Worm (Caenorhabditis elegans) whole organism, mixed stage, embryonic: ENCODE data around the gene swsn-4.

ENCODE experiments used
- blmp-1 ChIP-seq: fragments of 150-350 bp; optimal IDR thresholded peaks from 2 replicates; lab custom pipeline; 2014; ENCODE audit warnings: missing biosample characterization, missing genetic modification characterization
- ceh-39 ChIP-seq: fragments of 150-350 bp; optimal IDR thresholded peaks from 2 replicates; lab custom pipeline; 2014; ENCODE audit warnings: missing biosample characterization, missing genetic modification characterization
- ceh-43 ChIP-seq: fragments of 200-800 bp; sonication (Bioruptor generic); optimal IDR thresholded peaks from 2 replicates; lab custom pipeline; 2018; ENCODE audit warnings: mild to moderate bottlenecking, missing genetic modification characterization, moderate library complexity, missing compliant biosample characterization
- ceh-83 ChIP-seq: fragments of 200-800 bp; sonication (Bioruptor generic); optimal IDR thresholded peaks from 2 replicates; lab custom pipeline; 2018; ENCODE audit warnings: mild to moderate bottlenecking, missing genetic modification characterization, missing compliant biosample characterization
- ces-1 ChIP-seq: fragments of 150-350 bp; optimal IDR thresholded peaks from 2 replicates; lab custom pipeline; 2014; ENCODE audit warnings: missing biosample characterization, missing genetic modification reagents, missing genetic modification characterization
- cnd-1 ChIP-seq: fragments of 200-800 bp; sonication (Bioruptor generic); optimal IDR thresholded peaks from 2 replicates; lab custom pipeline; 2018; ENCODE audit warnings: mild to moderate bottlenecking, missing genetic modification characterization, missing compliant biosample characterization
- drap-1 ChIP-seq: fragments of 200-800 bp; sonication (Bioruptor generic); optimal IDR thresholded peaks from 3 replicates; lab custom pipeline; 2018; ENCODE audit warnings: mild to moderate bottlenecking, missing genetic modification characterization, missing compliant biosample characterization
- elt-1 ChIP-seq: sonication (generic microtip); optimal IDR thresholded peaks from 2 replicates; lab custom pipeline; 2017; ENCODE audit warnings: missing genetic modification characterization, mild to moderate bottlenecking, missing compliant biosample characterization, antibody characterized with exemption, moderate library complexity, borderline replicate concordance; ENCODE audit not compliant: insufficient read depth
- flh-1 ChIP-seq: fragments of 200-800 bp; sonication (Bioruptor generic); optimal IDR thresholded peaks from 2 replicates; lab custom pipeline; 2018; ENCODE audit warnings: mild to moderate bottlenecking, missing genetic modification characterization, moderate library complexity, missing compliant biosample characterization
- ham-2 ChIP-seq: fragments of 200-800 bp; sonication (Bioruptor generic); optimal IDR thresholded peaks from 2 replicates; lab custom pipeline; 2018; ENCODE audit warnings: mild to moderate bottlenecking, missing genetic modification characterization, missing compliant biosample characterization
- hlh-1 ChIP-seq: fragments of 150-350 bp; optimal IDR thresholded peaks from 2 replicates; lab custom pipeline; 2014; ENCODE audit warnings: missing biosample characterization, missing genetic modification reagents, missing genetic modification characterization
- lin-13 ChIP-seq: fragments of 150-350 bp; optimal IDR thresholded peaks from 2 replicates; lab custom pipeline; 2014; ENCODE audit warnings: missing biosample characterization, missing genetic modification characterization
- lin-32 ChIP-seq: fragments of 200-800 bp; sonication (Bioruptor generic); optimal IDR thresholded peaks from 2 replicates; lab custom pipeline; 2018; ENCODE audit warnings: mild to moderate bottlenecking, missing genetic modification characterization, missing compliant biosample characterization
- lsy-2 ChIP-seq: fragments of 150-350 bp; optimal IDR thresholded peaks from 2 replicates; lab custom pipeline; 2014; ENCODE audit warnings: missing biosample characterization, missing genetic modification characterization
- mep-1 ChIP-seq: fragments of 150-350 bp; optimal IDR thresholded peaks from 2 replicates; lab custom pipeline; 2017; ENCODE audit warnings: missing biosample characterization, missing genetic modification reagents, missing genetic modification characterization, inconsistent platforms
- mls-2 ChIP-seq: sonication (generic microtip); optimal IDR thresholded peaks from 2 replicates; lab custom pipeline; 2016; ENCODE audit warnings: mild to moderate bottlenecking, missing genetic modification characterization, moderate library complexity, missing compliant biosample characterization
- nhr-12 ChIP-seq: fragments of 150-350 bp; optimal IDR thresholded peaks from 2 replicates; lab custom pipeline; 2014; ENCODE audit warnings: missing biosample characterization, missing genetic modification characterization
- nhr-2 ChIP-seq: fragments of 150-350 bp; optimal IDR thresholded peaks from 2 replicates; lab custom pipeline; 2014; ENCODE audit warnings: missing biosample characterization, missing genetic modification characterization
- nhr-237 ChIP-seq: fragments of 150-350 bp; optimal IDR thresholded peaks from 2 replicates; lab custom pipeline; 2014; ENCODE audit warnings: missing biosample characterization, missing genetic modification characterization
- nhr-76 ChIP-seq: sonication (generic microtip); optimal IDR thresholded peaks from 2 replicates; lab custom pipeline; 2017; ENCODE audit warnings: missing biosample characterization, missing genetic modification characterization
- pha-4 ChIP-seq: fragments of 150-350 bp; optimal IDR thresholded peaks from 2 replicates; lab custom pipeline; 2018; ENCODE audit warnings: missing biosample characterization, missing genetic modification reagents, missing genetic modification characterization
- sptf-1 ChIP-seq: sonication (generic microtip); optimal IDR thresholded peaks from 2 replicates; lab custom pipeline; 2017; ENCODE audit warnings: mild to moderate bottlenecking, missing genetic modification characterization, moderate library complexity, missing compliant biosample characterization
- tbx-8 ChIP-seq: fragments of 200-800 bp; sonication (Bioruptor generic); optimal IDR thresholded peaks from 2 replicates; lab custom pipeline; 2018; ENCODE audit warnings: mild to moderate bottlenecking, missing genetic modification characterization, moderate library complexity, missing compliant biosample characterization
- unc-120 ChIP-seq: sonication (generic microtip); optimal IDR thresholded peaks from 2 replicates; lab custom pipeline; 2017; ENCODE audit warnings: missing genetic modification characterization, missing compliant biosample characterization; ENCODE audit not compliant: poor library complexity, severe bottlenecking
- unc-39 ChIP-seq: fragments of 150-350 bp; optimal IDR thresholded peaks from 2 replicates; lab custom pipeline; 2014; ENCODE audit warnings: missing biosample characterization, missing genetic modification characterization
- unc-62 ChIP-seq: fragments of 150-350 bp; optimal IDR thresholded peaks from 2 replicates; lab custom pipeline; 2014; ENCODE audit warnings: missing biosample characterization, missing genetic modification reagents, missing genetic modification characterization
- zip-8 ChIP-seq: fragments of 150-350 bp; optimal IDR thresholded peaks from 2 replicates; lab custom pipeline; 2014; ENCODE audit warnings: missing biosample characterization, missing genetic modification characterization
- ztf-11 ChIP-seq: fragments of 150-350 bp; optimal IDR thresholded peaks from 2 replicates; lab custom pipeline; 2014; ENCODE audit warnings: missing biosample characterization, missing genetic modification characterization

The swsn-4 gene

ce11 chrIV:11100271-11100670, 25.6 kb upstream of the swsn-4 start, which contains the start of gene str-3:
str-3 (minus strand) TSS chrIV:11100371.
- TF ChIP-seq sptf-1 (tag; lab: Kevin White, UChicago), result no peak
- TF ChIP-seq drap-1 (GFP tag; lab: Kevin White, UChicago), result no peak
- no peak for TF ChIP-seq hlh-1 (tag; lab: Kevin White, UChicago)
- no peak for TF ChIP-seq ham-2 (GFP tag; lab: Kevin White, UChicago)
- TF ChIP-seq mep-1, result no peak
- no peak for TF ChIP-seq unc-62 (GFP tag; lab: Kevin White, UChicago)
- TF ChIP-seq nhr-76 (tag; lab: Kevin White, UChicago), result no peak
- TF ChIP-seq cnd-1 (tag; lab: Kevin White, UChicago), result no peak
- no peak for TF ChIP-seq ztf-11
- no peak for TF ChIP-seq lsy-2 (tag; lab: Kevin White, UChicago)
- TF ChIP-seq ceh-43 (GFP tag; lab: Kevin White, UChicago), result no peak

DNA sequence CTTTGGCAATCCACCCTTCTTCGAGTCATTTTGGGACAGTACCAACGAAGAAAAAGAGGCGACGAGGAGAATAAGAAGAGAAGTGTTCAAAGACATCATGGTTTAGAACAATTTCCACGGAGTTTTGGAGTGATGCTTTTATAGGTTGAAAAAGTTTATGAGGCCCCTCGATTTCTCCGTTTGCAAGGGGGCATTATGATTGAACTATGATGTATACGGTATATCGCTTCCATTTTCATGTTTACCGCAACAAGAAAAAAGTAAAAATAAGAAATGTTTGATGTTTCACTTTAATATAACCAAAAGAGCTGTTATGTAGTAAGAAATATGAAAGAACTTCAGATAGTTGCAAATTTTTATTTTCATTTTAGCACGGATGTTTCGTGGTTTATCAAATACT, 24.4 kb upstream of the swsn-4 start, which contains the start of gene srlf-18:
Gene srlf-18 (minus strand): TSS at position 101 of the 400 bp plus-strand sequence.
- TF ChIP-seq mls-2 (tag; lab: Kevin White, UChicago) (no peak), nhr-76 (tag; lab: Kevin White, UChicago) (no peak), blmp-1 (tag; lab: Kevin White, UChicago) (no peak), cnd-1 (tag; lab: Kevin White, UChicago) (no peak), nhr-2 (tag; lab: Kevin White, UChicago) (no peak), tbx-8 (GFP tag; lab: Kevin White, UChicago) (no peak), ceh-39 (tag; lab: Kevin White, UChicago) (no peak), lin-32 (GFP tag; lab: Kevin White, UChicago) (no peak), zip-8 (no peak), pha-4 (tag; lab: Kevin White, UChicago) (no peak), hlh-1 (tag; lab: Kevin White, UChicago) (no peak)
- TF ChIP-seq, all 35 proteins: peak for 0

ce11 chrIV:11102608-11103007, 23.2 kb upstream of the swsn-4 start, which contains the start of gene srlf-17:
srlf-17 (minus strand) TSS chrIV:11102708.
- no peak for TF ChIP-seq drap-1 (GFP tag; lab: Kevin White, UChicago)
- no peak for TF ChIP-seq sptf-1 (tag; lab: Kevin White, UChicago)
- no peak for TF ChIP-seq tbx-8 (GFP tag; lab: Kevin White, UChicago)
- TF ChIP-seq hlh-1 (tag; lab: Kevin White, UChicago), result no peak
- no peak for TF ChIP-seq lsy-2 (tag; lab: Kevin White, UChicago)
- TF ChIP-seq ceh-39 (tag; lab: Kevin White, UChicago), result no peak
- TF ChIP-seq nhr-2 (tag; lab: Kevin White, UChicago), result no peak
- TF ChIP-seq cnd-1 (tag; lab: Kevin White, UChicago), result no peak

DNA sequence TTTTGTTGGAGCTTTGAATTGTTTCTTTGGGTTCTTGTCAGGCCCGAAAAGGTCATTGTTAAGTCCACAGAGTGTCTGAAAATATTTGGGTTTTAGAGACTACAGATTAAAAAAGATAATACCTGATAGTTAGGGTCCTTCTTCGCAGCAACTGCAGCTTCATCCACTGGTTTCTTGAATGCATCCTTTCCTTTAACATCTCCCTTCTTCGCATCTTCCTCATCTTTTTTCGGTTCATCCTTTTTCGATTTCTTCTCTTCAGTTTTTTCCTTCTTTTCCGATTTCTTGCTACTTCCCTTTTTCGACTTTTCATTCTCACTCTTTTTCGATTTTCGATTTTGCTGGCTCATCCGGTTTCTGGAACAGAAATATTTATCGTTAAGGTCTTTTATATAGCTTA, 22.3 kb upstream of the swsn-4 start:
- no peak for TF ChIP-seq nhr-237 (tag; lab: Kevin White, UChicago)
- no peak for TF ChIP-seq cnd-1 (tag; lab: Kevin White, UChicago)
- TF ChIP-seq flh-1 (GFP tag; lab: Kevin White, UChicago), result no peak
- TF ChIP-seq ces-1, result no peak
- no peak for TF ChIP-seq mep-1
- no peak for TF ChIP-seq lin-32 (GFP tag; lab: Kevin White, UChicago)
- no peak for TF ChIP-seq ham-2 (GFP tag; lab: Kevin White, UChicago)
- TF ChIP-seq lin-13 (tag; lab: Kevin White, UChicago), result no peak
- no peak for TF ChIP-seq unc-62 (GFP tag; lab: Kevin White, UChicago)
- no peak for TF ChIP-seq nhr-12
- TF ChIP-seq unc-120 (tag; lab: Kevin White, UChicago), result no peak
- TF ChIP-seq zip-8, result no peak
- TF ChIP-seq, all 35 proteins: peak for 0

- TF ChIP-seq sptf-1 (tag; lab: Kevin White, UChicago) (no peak), ces-1 (no peak), elt-1 (tag; lab: Kevin White, UChicago) (no peak), ceh-83 (GFP tag; lab: Kevin White, UChicago) (no peak), unc-120 (tag; lab: Kevin White, UChicago) (no peak), pha-4 (tag; lab: Kevin White, UChicago) (no peak), mls-2 (tag; lab: Kevin White, UChicago) (no peak), hlh-1 (tag; lab: Kevin White, UChicago) (no peak), zip-8 (no peak), mep-1 (no peak), tbx-8 (GFP tag; lab: Kevin White, UChicago) (no peak), unc-39 (tag; lab: Kevin White, UChicago) (no peak), cnd-1 (tag; lab: Kevin White, UChicago) (no peak), ham-2 (GFP tag; lab: Kevin White, UChicago) (no peak)
Observed at ce11 chrIV:11105724-11106123, 20.1 kb upstream of the swsn-4 start, which contains the start of gene srlf-24. srlf-24 (minus strand) TSS chrIV:11105824.
